Worm (Caenorhabditis elegans) whole organism, mixed stage, embryonic: ENCODE data around the gene let-858.

Source experiments
- blmp-1 ChIP-seq: fragments of 150-350 bp; optimal IDR thresholded peaks from 2 replicates; lab custom pipeline; 2014; ENCODE audit warnings: missing biosample characterization, missing genetic modification characterization
- cnd-1 ChIP-seq: fragments of 200-800 bp; sonication (Bioruptor generic); optimal IDR thresholded peaks from 2 replicates; lab custom pipeline; 2018; ENCODE audit warnings: mild to moderate bottlenecking, missing genetic modification characterization, missing compliant biosample characterization
- mep-1 ChIP-seq: fragments of 150-350 bp; optimal IDR thresholded peaks from 2 replicates; lab custom pipeline; 2017; ENCODE audit warnings: missing biosample characterization, missing genetic modification reagents, missing genetic modification characterization, inconsistent platforms
- nhr-12 ChIP-seq: fragments of 150-350 bp; optimal IDR thresholded peaks from 2 replicates; lab custom pipeline; 2014; ENCODE audit warnings: missing biosample characterization, missing genetic modification characterization
- nhr-237 ChIP-seq: fragments of 150-350 bp; optimal IDR thresholded peaks from 2 replicates; lab custom pipeline; 2014; ENCODE audit warnings: missing biosample characterization, missing genetic modification characterization
- nhr-28 ChIP-seq: fragments of 150-350 bp; optimal IDR thresholded peaks from 2 replicates; lab custom pipeline; 2014; ENCODE audit warnings: missing biosample characterization, missing genetic modification characterization
- snpc-4 ChIP-seq: fragments of 150-350 bp; optimal IDR thresholded peaks from 2 replicates; lab custom pipeline; 2014; ENCODE audit warnings: missing biosample characterization, missing genetic modification characterization
- ztf-11 ChIP-seq: fragments of 150-350 bp; optimal IDR thresholded peaks from 2 replicates; lab custom pipeline; 2014; ENCODE audit warnings: missing biosample characterization, missing genetic modification characterization

- TF ChIP-seq nhr-237 (tag; lab: Kevin White, UChicago) = no peak
- no peak for TF ChIP-seq nhr-12 (tag; lab: Kevin White, UChicago)
- no peak for TF ChIP-seq cnd-1 (tag; lab: Kevin White, UChicago)
- TF ChIP-seq nhr-28 (tag; lab: Kevin White, UChicago) = no peak
- TF ChIP-seq mep-1 (tag; lab: Kevin White, UChicago) = no peak
- TF ChIP-seq snpc-4 (tag; lab: Kevin White, UChicago) = no peak
- TF ChIP-seq ztf-11 = no peak
- TF ChIP-seq blmp-1 (tag; lab: Kevin White, UChicago) = no peak
Observed at ce11 chrII:10999109-10999508, 23.1 kb upstream of the let-858 start.
